Worm (Caenorhabditis elegans) whole organism, young adult: ENCODE results near the gene F42G8.8.

ENCODE experiments used
- C06A6.2 ChIP-seq: fragments of 200-800 bp; sonication (Bioruptor generic); conservative IDR thresholded peaks from 2 replicates; pipeline ENCODE4 v1.3.6; 2022; ENCODE audit warnings: missing genetic modification characterization, missing compliant biosample characterization
- C17E4.6 ChIP-seq: fragments of 200-800 bp; sonication (Bioruptor generic); IDR thresholded peaks from 2 replicates; pipeline ENCODE4 v1.3.6; 2022; ENCODE audit warnings: missing genetic modification reagents, missing genetic modification characterization, missing compliant biosample characterization
- D2030.7 ChIP-seq: fragments of 200-800 bp; sonication (Bioruptor generic); IDR thresholded peaks from 2 replicates; pipeline ENCODE4 v1.3.6; 2022; ENCODE audit warnings: missing genetic modification reagents, missing genetic modification characterization, missing compliant biosample characterization
- F33H1.4 ChIP-seq: fragments of 200-800 bp; sonication (Bioruptor generic); IDR thresholded peaks from 2 replicates; pipeline ENCODE4 v1.3.6; 2022; ENCODE audit warnings: missing genetic modification reagents, missing genetic modification characterization, missing compliant biosample characterization
- T07F8.4 ChIP-seq: sonication (generic microtip); optimal IDR thresholded peaks from 2 replicates; lab custom pipeline; 2016; ENCODE audit warnings: mild to moderate bottlenecking, missing genetic modification characterization, moderate library complexity, missing compliant biosample characterization
- Y95B8A.8 ChIP-seq: fragments of 200-800 bp; sonication (Bioruptor generic); IDR thresholded peaks from 2 replicates; pipeline ENCODE4 v1.3.6; 2022; ENCODE audit warnings: missing genetic modification reagents, missing genetic modification characterization, missing compliant biosample characterization
- attf-3 ChIP-seq: fragments of 200-800 bp; sonication (Bioruptor generic); conservative IDR thresholded peaks from 2 replicates; pipeline ENCODE4 v1.3.6; 2022; ENCODE audit warnings: missing genetic modification reagents, missing genetic modification characterization, missing compliant biosample characterization
- attf-5 ChIP-seq: fragments of 200-800 bp; sonication (Bioruptor generic); optimal IDR thresholded peaks from 2 replicates; lab custom pipeline; 2018; ENCODE audit warnings: mild to moderate bottlenecking, missing genetic modification characterization, missing compliant biosample characterization
- cebp-1 ChIP-seq, 2 experiments: fragments of 200-800 bp in 1 of 2; sonication (Bioruptor generic) in 1 of 2; sonication (generic microtip) in 1 of 2; IDR thresholded peaks in 1 of 2; optimal IDR thresholded peaks in 1 of 2; 2 replicates each; pipeline versions ENCODE4 v1.3.6 to Lab custom; 2017 to 2022; ENCODE audit warnings: missing compliant biosample characterization in 2 of 2, missing genetic modification characterization in 2 of 2, mild to moderate bottlenecking in 1 of 2, missing genetic modification reagents in 1 of 2, moderate library complexity in 1 of 2
- cebp-2 ChIP-seq: fragments of 200-800 bp; sonication (Bioruptor generic); IDR thresholded peaks from 2 replicates; pipeline ENCODE4 v1.3.6; 2022; ENCODE audit warnings: missing genetic modification characterization, missing compliant biosample characterization
- ceh-27 ChIP-seq: fragments of 200-800 bp; sonication (Bioruptor generic); optimal IDR thresholded peaks from 2 replicates; lab custom pipeline; 2018; ENCODE audit warnings: mild to moderate bottlenecking, missing genetic modification characterization, moderate library complexity, missing compliant biosample characterization
- ceh-40 ChIP-seq: fragments of 200-800 bp; sonication (Bioruptor generic); IDR thresholded peaks from 2 replicates; pipeline ENCODE4 v1.3.6; 2022; ENCODE audit warnings: missing genetic modification characterization, missing compliant biosample characterization
- dox-1 ChIP-seq: fragments of 200-800 bp; sonication (Bioruptor generic); IDR thresholded peaks from 2 replicates; pipeline ENCODE4 v1.3.6; 2022; ENCODE audit warnings: missing genetic modification reagents, missing genetic modification characterization, missing compliant biosample characterization
- ekl-4 ChIP-seq: fragments of 200-800 bp; sonication (Bioruptor generic); IDR thresholded peaks from 2 replicates; pipeline ENCODE4 v1.3.6; 2022; ENCODE audit warnings: missing genetic modification reagents, missing genetic modification characterization, missing compliant biosample characterization
- fkh-3 ChIP-seq: sonication (generic microtip); optimal IDR thresholded peaks from 2 replicates; lab custom pipeline; 2016; ENCODE audit warnings: mild to moderate bottlenecking, missing genetic modification characterization, missing compliant biosample characterization
- hrde-1 ChIP-seq: sonication (generic microtip); optimal IDR thresholded peaks from 2 replicates; lab custom pipeline; 2016; ENCODE audit warnings: missing genetic modification characterization, mild to moderate bottlenecking, missing compliant biosample characterization, moderate library complexity, missing genotype, missing genetic modification reagents, borderline replicate concordance
- hsf-1 ChIP-seq: fragments of 200-800 bp; sonication (Bioruptor generic); IDR thresholded peaks from 2 replicates; pipeline ENCODE4 v1.3.6; 2022; ENCODE audit warnings: missing genetic modification reagents, missing genetic modification characterization, missing compliant biosample characterization
- let-526 ChIP-seq: fragments of 200-800 bp; sonication (Bioruptor generic); IDR thresholded peaks from 2 replicates; pipeline ENCODE4 v1.3.6; 2022; ENCODE audit warnings: missing genetic modification reagents, missing genetic modification characterization, missing compliant biosample characterization
- lin-35 ChIP-seq, 3 experiments: fragments of 150-350 bp in 2 of 3; sonication (generic microtip) in 1 of 3; optimal IDR thresholded peaks; 2 replicates each; lab custom pipeline; 2014 to 2018; ENCODE audit warnings: missing biosample characterization in 3 of 3, missing genetic modification characterization in 3 of 3, missing genetic modification reagents in 3 of 3
- lin-40 ChIP-seq: sonication (generic microtip); optimal IDR thresholded peaks from 2 replicates; lab custom pipeline; 2016; ENCODE audit warnings: missing genetic modification characterization, mild to moderate bottlenecking, missing compliant biosample characterization, missing genotype, missing genetic modification reagents
- lsy-27 ChIP-seq: sonication (generic microtip); optimal IDR thresholded peaks from 2 replicates; lab custom pipeline; 2017; ENCODE audit warnings: missing genetic modification characterization, mild to moderate bottlenecking, missing compliant biosample characterization, antibody characterized with exemption, missing genotype, borderline replicate concordance; ENCODE audit not compliant: insufficient read depth
- madf-10 ChIP-seq: sonication (generic microtip); optimal IDR thresholded peaks from 2 replicates; lab custom pipeline; 2016; ENCODE audit warnings: mild to moderate bottlenecking, missing genetic modification characterization, missing compliant biosample characterization
- mes-4 ChIP-seq: sonication (generic microtip); optimal IDR thresholded peaks from 2 replicates; lab custom pipeline; 2016; ENCODE audit warnings: missing genotype, missing genetic modification characterization, missing compliant biosample characterization
- mxl-1 ChIP-seq: sonication (generic microtip); optimal IDR thresholded peaks from 2 replicates; lab custom pipeline; 2016; ENCODE audit warnings: missing genetic modification characterization, missing compliant biosample characterization
- nfya-1 ChIP-seq: sonication (generic microtip); optimal IDR thresholded peaks from 2 replicates; lab custom pipeline; 2017; ENCODE audit warnings: antibody characterized with exemption, missing compliant biosample characterization, missing genetic modification characterization, borderline replicate concordance; ENCODE audit not compliant: insufficient read depth
- nhr-27 ChIP-seq: fragments of 200-800 bp; sonication (Bioruptor generic); optimal IDR thresholded peaks from 2 replicates; lab custom pipeline; 2018; ENCODE audit warnings: mild to moderate bottlenecking, missing genetic modification characterization, moderate library complexity, missing compliant biosample characterization
- snpc-1.3 ChIP-seq: sonication (generic microtip); optimal IDR thresholded peaks from 2 replicates; lab custom pipeline; 2017; ENCODE audit warnings: missing genetic modification characterization, mild to moderate bottlenecking, missing compliant biosample characterization, antibody characterized with exemption, moderate library complexity, missing genotype, missing genetic modification reagents; ENCODE audit not compliant: insufficient read depth
- zfh-2 ChIP-seq: fragments of 200-800 bp; sonication (Bioruptor generic); conservative IDR thresholded peaks from 2 replicates; pipeline ENCODE4 v1.3.6; 2022; ENCODE audit warnings: missing genetic modification reagents, missing genetic modification characterization, missing compliant biosample characterization
- ztf-6 ChIP-seq: fragments of 200-800 bp; sonication (Bioruptor generic); IDR thresholded peaks from 2 replicates; pipeline ENCODE4 v1.3.6; 2022; ENCODE audit warnings: missing genetic modification reagents, missing genetic modification characterization, missing compliant biosample characterization

Gene F42G8.8

DNA sequence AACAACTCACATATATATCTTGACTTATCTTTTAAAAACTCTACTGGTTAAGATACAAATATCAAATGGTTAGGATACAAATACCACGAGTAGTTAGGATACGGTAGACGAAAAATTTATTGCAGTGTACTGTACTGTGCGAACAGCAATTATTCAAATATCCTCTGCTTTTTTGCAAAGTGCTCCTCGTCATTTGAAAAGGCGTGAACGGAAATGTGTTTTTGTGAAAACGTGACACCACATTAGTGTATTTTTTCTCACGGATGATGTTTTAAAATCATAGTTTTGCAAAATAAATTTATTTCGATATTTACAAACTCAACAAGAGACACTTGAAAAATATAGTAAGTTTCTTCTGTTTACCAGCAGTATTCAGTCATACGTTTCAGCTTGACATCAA, at the start of gene F42G8.8:
F42G8.8 (plus strand) TSS at position 301 of the 400 bp plus-strand sequence.
- TF ChIP-seq attf-3 (no peak), cebp-2 (GFP tag; lab: Robert Waterston, UW) (no peak), D2030.7 (GFP tag; lab: Robert Waterston, UW) (no peak), C17E4.6 (GFP tag; lab: Robert Waterston, UW) (no peak), attf-5 (no peak), C06A6.2 (GFP tag; lab: Robert Waterston, UW) (no peak), madf-10 (tag; lab: Kevin White, UChicago) (no peak), hsf-1 (GFP tag; lab: Robert Waterston, UW) (no peak), mes-4 (tag; lab: Kevin White, UChicago) (no peak), lsy-27 (tag; lab: Kevin White, UChicago) (no peak), nfya-1 (tag; lab: Kevin White, UChicago) (no peak), ztf-6 (GFP tag; lab: Robert Waterston, UW) (no peak), snpc-1.3 (tag; lab: Kevin White, UChicago) (no peak), fkh-3 (tag; lab: Kevin White, UChicago) (no peak), mxl-1 (tag; lab: Kevin White, UChicago) (no peak), hrde-1 (tag; lab: Kevin White, UChicago) (no peak), nhr-27 (no peak)

DNA sequence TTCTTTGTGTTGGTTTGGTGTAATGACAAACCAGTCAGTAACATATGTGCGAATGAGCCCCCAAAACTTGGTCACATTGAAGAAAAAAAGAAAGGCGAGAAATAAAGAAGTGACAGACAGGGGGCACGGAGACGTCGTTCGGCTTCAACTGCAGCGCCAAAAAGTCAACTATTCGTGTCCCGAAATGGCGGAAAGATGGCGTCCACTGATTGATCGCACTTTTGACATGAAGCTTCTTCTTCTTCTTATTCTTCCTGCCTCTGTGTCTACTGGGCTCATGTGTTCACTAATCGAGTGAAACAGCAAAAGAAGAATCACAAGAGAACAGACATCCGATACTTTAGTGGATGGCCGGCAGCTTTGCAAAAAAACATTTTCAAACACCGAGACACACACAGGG, 49.8 kb upstream of the F42G8.8 start:
- no peak for TF ChIP-seq cebp-1 (GFP tag; IDR thresholded peaks at IDR 0.05; lab: Robert Waterston, UW)
- TF ChIP-seq cebp-1 (tag; optimal IDR thresholded peaks at IDR 0.05; lab: Kevin White, UChicago): no peak
- TF ChIP-seq Y95B8A.8 (GFP tag; lab: Robert Waterston, UW): no peak
- peak; percentile 37; the same call in 1 of the 2 replicates for TF ChIP-seq zfh-2 (GFP tag; lab: Robert Waterston, UW)
- TF ChIP-seq T07F8.4 (tag; lab: Kevin White, UChicago): no peak

DNA sequence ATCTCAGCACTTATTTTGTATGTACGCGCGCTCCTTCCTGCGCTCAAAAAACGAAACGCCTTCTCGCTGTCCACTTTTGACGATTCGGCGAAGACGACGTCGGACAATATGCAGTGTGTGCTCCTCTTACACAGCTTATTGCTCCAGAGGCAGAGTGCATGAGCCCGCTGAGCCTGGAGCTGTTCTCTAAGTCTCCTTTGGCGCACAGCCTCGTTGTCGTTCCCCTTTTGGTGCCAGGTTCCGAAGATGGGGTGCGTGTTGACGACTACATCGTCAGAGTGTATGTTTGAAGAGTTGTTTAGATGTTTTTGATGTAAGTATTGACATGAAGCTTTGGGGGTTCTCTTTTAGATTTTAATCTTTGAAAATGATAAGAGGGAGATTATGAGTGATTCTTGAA, 48.6 kb upstream of the F42G8.8 start:
- TF ChIP-seq lin-35 (GFP tag; optimal IDR thresholded peaks at IDR 0.05; lab: Kevin White, UChicago) (no peak), let-526 (no peak), ceh-40 (GFP tag; lab: Robert Waterston, UW) (no peak), C06A6.2 (GFP tag; lab: Robert Waterston, UW) (peak; percentile 22; the same call in 1 of the 2 replicates), zfh-2 (GFP tag; lab: Robert Waterston, UW) (peak; percentile 63)
- TF ChIP-seq, all 124 proteins: peak for 2

DNA sequence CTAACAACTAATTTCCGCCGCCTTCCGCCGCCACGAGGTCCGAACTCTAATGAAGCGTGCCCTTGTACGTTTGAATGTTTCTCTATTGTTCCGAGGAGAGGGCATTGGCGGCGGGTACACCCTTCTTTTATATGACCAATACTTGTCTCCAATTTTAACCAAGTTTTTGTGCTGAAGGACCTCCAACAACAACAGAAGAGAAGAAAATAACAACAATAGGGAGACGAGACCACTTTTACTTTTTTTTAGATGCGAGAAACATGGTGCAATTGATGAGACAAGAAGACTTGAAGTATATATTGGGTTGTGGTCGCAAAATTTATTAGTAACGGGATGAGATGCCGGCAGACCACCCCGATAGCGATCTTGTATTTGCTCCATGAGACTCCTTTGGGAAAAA, 48.0 kb upstream of the F42G8.8 start:
- TF ChIP-seq ceh-27 (GFP tag; lab: Kevin White, UChicago): peak; percentile 64
- no peak for TF ChIP-seq lin-40 (tag; lab: Kevin White, UChicago)

DNA sequence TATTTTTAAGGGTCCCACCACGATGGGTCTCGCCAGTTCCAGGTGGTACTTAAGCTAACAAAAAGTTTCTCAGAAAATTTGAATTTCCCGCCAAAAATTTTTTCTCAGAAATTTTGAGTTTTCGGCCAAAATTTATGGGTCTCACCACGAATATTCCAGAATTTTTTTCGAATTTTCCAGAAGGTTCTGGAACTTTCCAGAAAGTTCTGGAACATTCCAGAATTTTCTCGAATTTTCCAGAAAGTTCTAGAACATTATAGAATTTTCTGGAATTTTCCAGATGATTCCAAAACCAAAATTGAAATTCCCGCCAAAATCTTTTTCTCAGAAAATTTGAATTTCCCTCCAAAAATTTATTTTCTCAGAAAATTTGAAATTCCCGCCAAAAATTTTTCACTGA, 46.2 kb upstream of the F42G8.8 start:
- TF ChIP-seq ekl-4 (0 out of 2 replicates have a peak, but pooled peaks have one; percentile 27), dox-1 (peak; percentile 56), F33H1.4 (GFP tag; lab: Robert Waterston, UW) (0 out of 2 replicates have a peak, but pooled peaks have one; percentile 6), hsf-1 (GFP tag; lab: Robert Waterston, UW) (peak; percentile 96)
- TF ChIP-seq, all 124 proteins: peak for 4; not testable (repeated sequence) for 120
